Worm (Caenorhabditis elegans) whole organism, L3 larva: ENCODE measurements around the gene mrpl-53.
A peak's percentile ranks its signal among the peaks of the same experiment; 100 is the strongest.

Experiments
- R02D3.7 ChIP-seq: fragments of 150-350 bp; optimal IDR thresholded peaks from 2 replicates; lab custom pipeline; 2014; ENCODE audit warnings: missing biosample characterization, missing genetic modification characterization
- ZK546.5 ChIP-seq: sonication (generic microtip); optimal IDR thresholded peaks from 2 replicates; lab custom pipeline; 2017; ENCODE audit warnings: missing biosample characterization, missing genetic modification characterization
- ama-1 ChIP-seq: fragments of 150-350 bp; optimal IDR thresholded peaks from 2 replicates; lab custom pipeline; 2018
- ceh-16 ChIP-seq: sonication (generic microtip); optimal IDR thresholded peaks from 2 replicates; lab custom pipeline; 2017; ENCODE audit warnings: missing biosample characterization, missing genetic modification characterization
- ceh-28 ChIP-seq: fragments of 150-350 bp; optimal IDR thresholded peaks from 2 replicates; lab custom pipeline; 2014; ENCODE audit warnings: missing biosample characterization, missing genetic modification reagents, missing genetic modification characterization
- ceh-82 ChIP-seq: fragments of 150-350 bp; optimal IDR thresholded peaks from 2 replicates; lab custom pipeline; 2014; ENCODE audit warnings: missing biosample characterization, missing genetic modification characterization
- ceh-9 ChIP-seq: sonication (generic microtip); optimal IDR thresholded peaks from 2 replicates; lab custom pipeline; 2018; ENCODE audit warnings: missing biosample characterization, missing genetic modification characterization
- daf-12 ChIP-seq: fragments of 150-350 bp; optimal IDR thresholded peaks from 2 replicates; lab custom pipeline; 2014; ENCODE audit warnings: missing biosample characterization, missing genetic modification reagents, missing genetic modification characterization
- egl-27 ChIP-seq: sonication (generic microtip); optimal IDR thresholded peaks from 4 replicates; lab custom pipeline; 2017; ENCODE audit warnings: missing biosample characterization, missing genetic modification reagents, missing genetic modification characterization
- egl-5 ChIP-seq: fragments of 150-350 bp; optimal IDR thresholded peaks from 2 replicates; lab custom pipeline; 2017; ENCODE audit warnings: missing biosample characterization, missing genetic modification reagents, missing genetic modification characterization, inconsistent platforms
- elt-1 ChIP-seq: fragments of 150-350 bp; optimal IDR thresholded peaks from 2 replicates; lab custom pipeline; 2014; ENCODE audit warnings: missing biosample characterization, missing genetic modification characterization
- elt-2 ChIP-seq: sonication (generic microtip); optimal IDR thresholded peaks from 2 replicates; lab custom pipeline; 2016; ENCODE audit warnings: missing genetic modification reagents, mild to moderate bottlenecking, missing genetic modification characterization, missing compliant biosample characterization
- elt-3 ChIP-seq, 3 experiments: fragments of 150-350 bp in 1 of 3; sonication (generic microtip) in 2 of 3; optimal IDR thresholded peaks; 2 replicates in 2 of 3; 4 replicates in 1 of 3; lab custom pipeline; 2014 to 2017; ENCODE audit warnings: missing biosample characterization in 3 of 3, missing genetic modification characterization in 3 of 3
- eor-1 ChIP-seq, 2 experiments: fragments of 150-350 bp; optimal IDR thresholded peaks; 2 replicates each; lab custom pipeline; 2014 to 2018; ENCODE audit warnings: missing biosample characterization in 2 of 2, missing genetic modification characterization in 2 of 2
- fkh-10 ChIP-seq: sonication (generic microtip); optimal IDR thresholded peaks from 2 replicates; lab custom pipeline; 2017; ENCODE audit warnings: missing biosample characterization, missing genetic modification reagents, missing genetic modification characterization
- fkh-2 ChIP-seq: fragments of 150-350 bp; optimal IDR thresholded peaks from 2 replicates; lab custom pipeline; 2014; ENCODE audit warnings: missing biosample characterization, missing genetic modification reagents, missing genetic modification characterization
- fos-1 ChIP-seq: fragments of 150-350 bp; optimal IDR thresholded peaks from 2 replicates; lab custom pipeline; 2014; ENCODE audit warnings: missing biosample characterization, missing genetic modification characterization
- hmg-11 ChIP-seq: sonication (generic microtip); optimal IDR thresholded peaks from 2 replicates; lab custom pipeline; 2016; ENCODE audit warnings: missing genetic modification characterization, missing compliant biosample characterization
- jun-1 ChIP-seq: fragments of 150-350 bp; optimal IDR thresholded peaks from 2 replicates; lab custom pipeline; 2014; ENCODE audit warnings: missing biosample characterization, missing genetic modification reagents, missing genetic modification characterization
- lin-39 ChIP-seq: fragments of 150-350 bp; optimal IDR thresholded peaks from 2 replicates; lab custom pipeline; 2018; ENCODE audit warnings: missing biosample characterization, missing genetic modification reagents, missing genetic modification characterization
- mdl-1 ChIP-seq: fragments of 150-350 bp; optimal IDR thresholded peaks from 2 replicates; lab custom pipeline; 2014; ENCODE audit warnings: missing biosample characterization, missing genetic modification characterization
- mml-1 ChIP-seq: fragments of 150-350 bp; sonication (generic microtip); optimal IDR thresholded peaks from 3 replicates; lab custom pipeline; 2014; ENCODE audit warnings: missing biosample characterization, missing genetic modification characterization
- nfya-1 ChIP-seq: sonication (generic microtip); optimal IDR thresholded peaks from 2 replicates; lab custom pipeline; 2017; ENCODE audit warnings: missing genetic modification characterization, mild to moderate bottlenecking, missing compliant biosample characterization, antibody characterized with exemption, moderate library complexity; ENCODE audit not compliant: insufficient read depth
- nhr-11 ChIP-seq: fragments of 150-350 bp; optimal IDR thresholded peaks from 2 replicates; lab custom pipeline; 2014; ENCODE audit warnings: missing biosample characterization, missing genetic modification characterization
- nhr-23 ChIP-seq: fragments of 150-350 bp; optimal IDR thresholded peaks from 2 replicates; lab custom pipeline; 2014; ENCODE audit warnings: missing biosample characterization, missing genetic modification reagents, missing genetic modification characterization
- nhr-237 ChIP-seq: fragments of 150-350 bp; optimal IDR thresholded peaks from 2 replicates; lab custom pipeline; 2014; ENCODE audit warnings: missing biosample characterization, missing genetic modification characterization
- nhr-25 ChIP-seq: sonication (generic microtip); optimal IDR thresholded peaks from 2 replicates; lab custom pipeline; 2017; ENCODE audit warnings: missing biosample characterization, missing genetic modification characterization
- nhr-28 ChIP-seq: fragments of 150-350 bp; optimal IDR thresholded peaks from 2 replicates; lab custom pipeline; 2014; ENCODE audit warnings: missing biosample characterization, missing genetic modification characterization
- nhr-43 ChIP-seq: sonication (generic microtip); optimal IDR thresholded peaks from 2 replicates; lab custom pipeline; 2016; ENCODE audit warnings: mild to moderate bottlenecking, missing genetic modification characterization, missing compliant biosample characterization; ENCODE audit not compliant: poor library complexity, severe bottlenecking
- nhr-67 ChIP-seq: fragments of 150-350 bp; optimal IDR thresholded peaks from 2 replicates; lab custom pipeline; 2014; ENCODE audit warnings: missing biosample characterization, missing genetic modification characterization
- nhr-76 ChIP-seq: fragments of 150-350 bp; sonication (generic microtip); optimal IDR thresholded peaks from 5 replicates; lab custom pipeline; 2014; ENCODE audit warnings: missing biosample characterization, missing genetic modification characterization
- nhr-77 ChIP-seq: fragments of 150-350 bp; optimal IDR thresholded peaks from 2 replicates; lab custom pipeline; 2014; ENCODE audit warnings: missing biosample characterization, missing genetic modification characterization
- pha-4 ChIP-seq: fragments of 150-350 bp; optimal IDR thresholded peaks from 2 replicates; lab custom pipeline; 2014; ENCODE audit warnings: missing biosample characterization, missing genetic modification reagents, missing genetic modification characterization
- pqm-1 ChIP-seq: fragments of 150-350 bp; optimal IDR thresholded peaks from 2 replicates; lab custom pipeline; 2017; ENCODE audit warnings: missing biosample characterization, missing genetic modification characterization, inconsistent platforms
- skn-1 ChIP-seq: fragments of 150-350 bp; optimal IDR thresholded peaks from 2 replicates; lab custom pipeline; 2014; ENCODE audit warnings: missing biosample characterization, missing genetic modification characterization
- snpc-4 ChIP-seq: fragments of 150-350 bp; optimal IDR thresholded peaks from 2 replicates; lab custom pipeline; 2014; ENCODE audit warnings: missing biosample characterization, missing genetic modification characterization
- tbx-2 ChIP-seq: sonication (generic microtip); optimal IDR thresholded peaks from 2 replicates; lab custom pipeline; 2016; ENCODE audit warnings: mild to moderate bottlenecking, missing genetic modification characterization, missing compliant biosample characterization
- unc-39 ChIP-seq: sonication (generic microtip); optimal IDR thresholded peaks from 4 replicates; lab custom pipeline; 2017; ENCODE audit warnings: missing biosample characterization, missing genetic modification characterization
- unc-62 ChIP-seq: fragments of 150-350 bp; sonication (generic microtip); optimal IDR thresholded peaks from 4 replicates; lab custom pipeline; 2014; ENCODE audit warnings: missing biosample characterization, missing genetic modification reagents, missing genetic modification characterization
- zag-1 ChIP-seq: fragments of 150-350 bp; optimal IDR thresholded peaks from 2 replicates; lab custom pipeline; 2014; ENCODE audit warnings: missing biosample characterization, missing genetic modification characterization
- ztf-11 ChIP-seq: fragments of 150-350 bp; optimal IDR thresholded peaks from 2 replicates; lab custom pipeline; 2014; ENCODE audit warnings: missing biosample characterization, missing genetic modification characterization
- ztf-4 ChIP-seq: fragments of 150-350 bp; optimal IDR thresholded peaks from 2 replicates; lab custom pipeline; 2014; ENCODE audit warnings: missing biosample characterization, missing genetic modification characterization

Gene mrpl-53

ce11 chrII:9594924-9595323 is 2.5 kb upstream of the mrpl-53 start, which contains the start of gene E02H1.5:
Gene E02H1.5, plus strand, starts transcription at chrII:9595224.
- TF ChIP-seq skn-1 (no peak), fkh-10 (GFP tag; lab: Kevin White, UChicago) (no peak), elt-2 (no peak), ama-1 (lab: Kevin White, UChicago) (no peak), nhr-76 (tag; lab: Kevin White, UChicago) (no peak), snpc-4 (tag; lab: Kevin White, UChicago) (no peak), nhr-11 (tag; lab: Kevin White, UChicago) (no peak), nfya-1 (tag; lab: Kevin White, UChicago) (no peak), fkh-2 (tag; lab: Kevin White, UChicago) (no peak), mdl-1 (tag; lab: Kevin White, UChicago) (no peak), fos-1 (tag; lab: Kevin White, UChicago) (no peak), eor-1 (tag; optimal IDR thresholded peaks at IDR 0.05; lab: Kevin White, UChicago) (no peak), elt-1 (tag; lab: Kevin White, UChicago) (no peak), R02D3.7 (tag; lab: Kevin White, UChicago) (no peak), ceh-28 (tag; lab: Kevin White, UChicago) (no peak), ztf-4 (tag; lab: Kevin White, UChicago) (no peak), elt-3 (tag; optimal IDR thresholded peaks at IDR 0.05; lab: Kevin White, UChicago) (no peak), egl-5 (tag; lab: Kevin White, UChicago) (no peak), nhr-67 (no peak)

ce11 chrII:9596401-9596800 is 1.0 kb upstream of the mrpl-53 start, which contains the start of gene E02H1.6:
Gene E02H1.6, plus strand, starts transcription at chrII:9596701.
- TF ChIP-seq elt-1 (tag; lab: Kevin White, UChicago) = no peak
- no peak for TF ChIP-seq egl-5 (tag; lab: Kevin White, UChicago)
- no peak for TF ChIP-seq fos-1 (tag; lab: Kevin White, UChicago)
- TF ChIP-seq zag-1 (tag; lab: Kevin White, UChicago) = no peak
- no peak for TF ChIP-seq ceh-82 (tag; lab: Kevin White, UChicago)

DNA sequence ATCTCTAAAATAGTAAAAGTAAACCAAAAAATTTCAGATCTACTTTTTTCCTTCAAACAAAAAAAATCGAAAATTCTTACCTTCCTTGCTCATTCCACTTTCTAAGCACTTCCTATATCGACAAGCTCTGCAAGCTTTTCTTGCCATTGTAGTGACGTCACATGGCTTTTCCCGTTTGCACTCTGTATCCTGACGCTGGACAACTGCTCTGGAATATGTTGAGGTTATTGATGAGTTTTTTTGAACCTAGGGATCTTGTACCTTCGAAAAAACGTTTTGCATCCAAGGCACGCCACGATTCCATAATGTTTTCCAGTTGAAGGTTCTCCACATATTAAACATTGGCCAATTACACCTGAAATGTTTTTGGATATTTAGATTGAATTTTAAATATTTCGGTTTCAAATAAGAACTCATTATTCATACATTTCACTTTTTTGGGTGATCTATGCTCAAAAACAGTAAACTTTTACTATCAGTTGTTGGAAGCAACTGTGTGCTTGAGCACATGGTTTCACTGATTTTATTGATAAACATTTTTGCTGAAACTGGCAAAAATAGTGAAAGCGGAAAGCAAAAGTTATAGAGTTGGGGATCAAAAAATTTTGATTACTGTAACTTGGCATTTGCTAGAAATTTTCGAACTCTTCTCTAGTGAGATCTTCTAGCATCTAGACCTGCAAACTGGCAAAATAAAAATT is 2.8 kb downstream of the mrpl-53 start:
- TF ChIP-seq ama-1 (lab: Kevin White, UChicago) (peak; percentile 66), elt-2 (peak; percentile 37), zag-1 (tag; lab: Kevin White, UChicago) (no peak), pha-4 (tag; lab: Kevin White, UChicago) (peak; percentile 48), elt-3 (tag; optimal IDR thresholded peaks at IDR 0.05; lab: Kevin White, UChicago) (no peak), nhr-43 (peak; percentile 0), lin-39 (tag; lab: Kevin White, UChicago) (no peak), pqm-1 (peak; percentile 91), egl-5 (tag; lab: Kevin White, UChicago) (no peak), elt-1 (tag; lab: Kevin White, UChicago) (no peak)

ce11 chrII:9601069-9601468 is 3.6 kb downstream of the mrpl-53 start:
- TF ChIP-seq hmg-11 = no peak
- no peak for TF ChIP-seq elt-3 (tag; optimal IDR thresholded peaks at IDR 0.05; lab: Kevin White, UChicago)
- TF ChIP-seq nhr-77 (tag; lab: Kevin White, UChicago) = no peak
- TF ChIP-seq nhr-28 (tag; lab: Kevin White, UChicago) = no peak
- no peak for TF ChIP-seq egl-27 (tag; lab: Kevin White, UChicago)
- peak; percentile 71 for TF ChIP-seq elt-2
- no peak for TF ChIP-seq egl-5 (tag; lab: Kevin White, UChicago)
- no peak for TF ChIP-seq nhr-76 (tag; lab: Kevin White, UChicago)
- TF ChIP-seq fkh-2 (tag; lab: Kevin White, UChicago) = no peak
- peak; percentile 91 for TF ChIP-seq mdl-1 (tag; lab: Kevin White, UChicago)
- TF ChIP-seq eor-1 (tag; optimal IDR thresholded peaks at IDR 0.05; lab: Kevin White, UChicago) = no peak
- TF ChIP-seq nfya-1 (tag; lab: Kevin White, UChicago) = peak; percentile 53
- TF ChIP-seq ceh-16 (tag; lab: Kevin White, UChicago) = no peak
- no peak for TF ChIP-seq daf-12
- no peak for TF ChIP-seq ztf-4 (tag; lab: Kevin White, UChicago)
- peak; percentile 2 for TF ChIP-seq skn-1
- peak; percentile 80 for TF ChIP-seq nhr-43
- peak; percentile 91 for TF ChIP-seq nhr-23 (tag; lab: Kevin White, UChicago)
- TF ChIP-seq tbx-2 (tag; lab: Kevin White, UChicago) = peak; percentile 33
- TF ChIP-seq unc-39 (tag; lab: Kevin White, UChicago) = no peak
- TF ChIP-seq ZK546.5 (tag; lab: Kevin White, UChicago) = no peak
- no peak for TF ChIP-seq R02D3.7 (tag; lab: Kevin White, UChicago)
- peak; percentile 71 for TF ChIP-seq nhr-11 (tag; lab: Kevin White, UChicago)
- TF ChIP-seq unc-62 (GFP tag; lab: Kevin White, UChicago) = peak; percentile 30
- no peak for TF ChIP-seq mml-1 (tag; lab: Kevin White, UChicago)
- no peak for TF ChIP-seq snpc-4 (tag; lab: Kevin White, UChicago)
- peak; percentile 71 for TF ChIP-seq pqm-1
- no peak for TF ChIP-seq nhr-237
- peak; percentile 24 for TF ChIP-seq ceh-28 (tag; lab: Kevin White, UChicago)
- no peak for TF ChIP-seq fos-1 (tag; lab: Kevin White, UChicago)
- no peak for TF ChIP-seq ztf-11 (tag; lab: Kevin White, UChicago)
- no peak for TF ChIP-seq lin-39 (tag; lab: Kevin White, UChicago)
- peak; percentile 91 for TF ChIP-seq nhr-25 (tag; lab: Kevin White, UChicago)
- TF ChIP-seq zag-1 (tag; lab: Kevin White, UChicago) = no peak
- TF ChIP-seq pha-4 (tag; lab: Kevin White, UChicago) = peak; percentile 28
- no peak for TF ChIP-seq ceh-9 (tag; lab: Kevin White, UChicago)
- peak; percentile 70 for TF ChIP-seq jun-1 (tag; lab: Kevin White, UChicago)
